Worm (Caenorhabditis elegans) whole organism, L1 larva: ENCODE data around the gene T26E4.10.

Experiments used
- ama-1 ChIP-seq: fragments of 150-350 bp; optimal IDR thresholded peaks from 2 replicates; lab custom pipeline; 2014
- ceh-82 ChIP-seq, 3 experiments: fragments of 150-350 bp in 1 of 3; sonication (generic microtip) in 2 of 3; optimal IDR thresholded peaks; 2 replicates each; lab custom pipeline; 2014 to 2017; ENCODE audit warnings: missing biosample characterization in 3 of 3, missing genetic modification characterization in 3 of 3
- lin-14 ChIP-seq: fragments of 200-800 bp; sonication (Bioruptor generic); optimal IDR thresholded peaks from 2 replicates; lab custom pipeline; 2018; ENCODE audit warnings: mild to moderate bottlenecking, missing genetic modification characterization, moderate library complexity, missing compliant biosample characterization
- lir-3 ChIP-seq: sonication (generic microtip); optimal IDR thresholded peaks from 2 replicates; lab custom pipeline; 2016; ENCODE audit warnings: mild to moderate bottlenecking, missing genetic modification characterization, moderate library complexity, missing compliant biosample characterization; ENCODE audit not compliant: poor library complexity
- mab-9 ChIP-seq: fragments of 200-800 bp; sonication (Bioruptor generic); IDR thresholded peaks from 2 replicates; pipeline ENCODE4 v1.3.6; 2022; ENCODE audit warnings: missing genetic modification reagents, missing genetic modification characterization, missing compliant biosample characterization
- nhr-237 ChIP-seq: fragments of 150-350 bp; optimal IDR thresholded peaks from 2 replicates; lab custom pipeline; 2014; ENCODE audit warnings: missing biosample characterization, missing genetic modification characterization
- nhr-77 ChIP-seq: fragments of 150-350 bp; optimal IDR thresholded peaks from 2 replicates; lab custom pipeline; 2014; ENCODE audit warnings: missing biosample characterization, missing genetic modification characterization
- pqm-1 ChIP-seq: sonication (generic microtip); optimal IDR thresholded peaks from 3 replicates; lab custom pipeline; 2017; ENCODE audit warnings: missing biosample characterization, missing genetic modification characterization
- tbx-2 ChIP-seq: sonication (generic microtip); optimal IDR thresholded peaks from 2 replicates; lab custom pipeline; 2016; ENCODE audit warnings: missing genetic modification characterization, missing compliant biosample characterization
- tlp-1 ChIP-seq: fragments of 150-350 bp; optimal IDR thresholded peaks from 2 replicates; lab custom pipeline; 2014; ENCODE audit warnings: missing biosample characterization, missing genetic modification characterization
- zag-1 ChIP-seq: fragments of 150-350 bp; optimal IDR thresholded peaks from 2 replicates; lab custom pipeline; 2014; ENCODE audit warnings: missing biosample characterization, missing genetic modification characterization

DNA sequence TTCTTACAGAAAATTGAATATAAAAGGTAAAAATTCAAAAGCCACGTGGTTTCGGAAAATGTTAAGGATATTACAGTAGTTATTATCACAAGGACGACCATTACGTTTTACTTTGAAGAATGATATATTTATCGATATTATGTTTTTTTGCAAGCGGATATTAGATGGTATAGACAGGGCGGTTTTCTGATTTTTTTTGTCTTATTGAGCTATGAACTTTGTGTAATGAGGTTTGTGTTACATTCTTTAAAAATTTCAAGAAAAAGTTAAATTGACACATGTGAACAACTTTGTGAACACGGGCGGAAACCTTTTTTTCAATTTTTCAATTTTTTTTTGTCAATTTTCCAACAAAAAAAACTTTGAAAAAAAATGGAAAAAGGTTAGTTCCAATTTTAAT is 26.9 kb upstream of the T26E4.10 start, which contains the start of gene srbc-50:
- TF ChIP-seq nhr-237 (tag; lab: Kevin White, UChicago) (no peak), tlp-1 (no peak), ceh-82 (tag; optimal IDR thresholded peaks at IDR 0.05; lab: Kevin White, UChicago) (no peak), lir-3 (tag; lab: Kevin White, UChicago) (no peak), zag-1 (tag; lab: Kevin White, UChicago) (no peak), ama-1 (lab: Kevin White, UChicago) (no peak), mab-9 (GFP tag; lab: Robert Waterston, UW) (no peak), lin-14 (GFP tag; lab: Kevin White, UChicago) (no peak), pqm-1 (tag; lab: Kevin White, UChicago) (no peak), tbx-2 (tag; lab: Kevin White, UChicago) (no peak), nhr-77 (tag; lab: Kevin White, UChicago) (no peak)
